Worm (Caenorhabditis elegans) whole organism, L4 larva: Measurements from ENCODE around the gene srx-20.

Source experiments
- F37D6.2 ChIP-seq: sonication (generic microtip); optimal IDR thresholded peaks from 2 replicates; lab custom pipeline; 2016; ENCODE audit warnings: mild to moderate bottlenecking, missing genetic modification characterization, missing compliant biosample characterization
- F49E8.2 ChIP-seq: sonication (generic microtip); optimal IDR thresholded peaks from 2 replicates; lab custom pipeline; 2016; ENCODE audit warnings: missing compliant biosample characterization, mild to moderate bottlenecking, missing genetic modification characterization, borderline replicate concordance
- R02D3.7 ChIP-seq: fragments of 150-350 bp; sonication (generic microtip); optimal IDR thresholded peaks from 3 replicates; lab custom pipeline; 2014; ENCODE audit warnings: missing biosample characterization, missing genetic modification characterization
- T26A8.4 ChIP-seq: fragments of 200-800 bp; sonication (Bioruptor generic); IDR thresholded peaks from 2 replicates; pipeline ENCODE4 v1.3.6; 2022; ENCODE audit warnings: missing genetic modification characterization, missing compliant biosample characterization
- Y5F2A.4 ChIP-seq: fragments of 200-800 bp; sonication (Bioruptor generic); optimal IDR thresholded peaks from 2 replicates; lab custom pipeline; 2018; ENCODE audit warnings: mild to moderate bottlenecking, missing genetic modification characterization, missing compliant biosample characterization
- aha-1 ChIP-seq: fragments of 150-350 bp; peaks from one replicate; lab custom pipeline; 2014; ENCODE audit warnings: missing biosample characterization, missing genetic modification characterization
- aly-2 ChIP-seq: sonication (generic microtip); optimal IDR thresholded peaks from 2 replicates; lab custom pipeline; 2018; ENCODE audit warnings: missing biosample characterization, missing genetic modification characterization
- ama-1 ChIP-seq: fragments of 150-350 bp; optimal IDR thresholded peaks from 2 replicates; lab custom pipeline; 2014; ENCODE audit warnings: inconsistent platforms, mixed read lengths
- arid-1 ChIP-seq: fragments of 200-800 bp; sonication (Bioruptor generic); conservative IDR thresholded peaks from 2 replicates; pipeline ENCODE4 v1.3.6; 2022; ENCODE audit warnings: missing genetic modification reagents, missing genetic modification characterization, missing compliant biosample characterization
- ceh-62 ChIP-seq: sonication (generic microtip); optimal IDR thresholded peaks from 2 replicates; lab custom pipeline; 2017; ENCODE audit warnings: missing biosample characterization, missing genetic modification characterization
- ctbp-1 ChIP-seq: fragments of 200-800 bp; sonication (Bioruptor generic); IDR thresholded peaks from 2 replicates; pipeline ENCODE4 v1.3.6; 2022; ENCODE audit warnings: missing genetic modification reagents, missing genetic modification characterization, missing compliant biosample characterization
- dmd-6 ChIP-seq: fragments of 200-800 bp; sonication (Bioruptor generic); IDR thresholded peaks from 2 replicates; pipeline ENCODE4 v1.3.6; 2022; ENCODE audit warnings: missing genetic modification reagents, missing genetic modification characterization, missing compliant biosample characterization
- dmd-8 ChIP-seq: fragments of 200-800 bp; sonication (Bioruptor generic); IDR thresholded peaks from 2 replicates; pipeline ENCODE4 v1.3.6; 2022; ENCODE audit warnings: missing genetic modification characterization, missing compliant biosample characterization
- duxl-1 ChIP-seq: sonication (generic microtip); optimal IDR thresholded peaks from 2 replicates; lab custom pipeline; 2016; ENCODE audit warnings: mild to moderate bottlenecking, missing genetic modification characterization, moderate library complexity, missing compliant biosample characterization; ENCODE audit not compliant: poor library complexity
- gei-8 ChIP-seq: fragments of 200-800 bp; sonication (Bioruptor generic); optimal IDR thresholded peaks from 2 replicates; lab custom pipeline; 2018; ENCODE audit warnings: mild to moderate bottlenecking, missing genetic modification characterization, missing compliant biosample characterization
- lin-13 ChIP-seq: fragments of 150-350 bp; optimal IDR thresholded peaks from 2 replicates; lab custom pipeline; 2014; ENCODE audit warnings: missing biosample characterization, missing genetic modification reagents, missing genetic modification characterization
- lin-29 ChIP-seq: fragments of 200-800 bp; sonication (Bioruptor generic); IDR thresholded peaks from 2 replicates; pipeline ENCODE4 v1.3.6; 2022; ENCODE audit warnings: missing genetic modification reagents, missing genetic modification characterization, missing compliant biosample characterization
- lin-38 ChIP-seq: fragments of 200-800 bp; sonication (Bioruptor generic); IDR thresholded peaks from 2 replicates; pipeline ENCODE4 v1.3.6; 2022; ENCODE audit warnings: missing genetic modification reagents, missing genetic modification characterization, missing compliant biosample characterization
- lsy-2 ChIP-seq, 2 experiments: fragments of 150-350 bp in 1 of 2; sonication (generic microtip) in 1 of 2; optimal IDR thresholded peaks; 2 replicates each; lab custom pipeline; 2014 to 2017; ENCODE audit warnings: missing biosample characterization in 2 of 2, missing genetic modification characterization in 2 of 2
- nhr-102 ChIP-seq: sonication (generic microtip); optimal IDR thresholded peaks from 2 replicates; lab custom pipeline; 2016; ENCODE audit warnings: mild to moderate bottlenecking, missing genetic modification characterization, moderate library complexity, missing compliant biosample characterization
- nhr-11 ChIP-seq: fragments of 150-350 bp; optimal IDR thresholded peaks from 2 replicates; lab custom pipeline; 2014; ENCODE audit warnings: missing biosample characterization, missing genetic modification characterization
- nhr-237 ChIP-seq: sonication (generic microtip); optimal IDR thresholded peaks from 2 replicates; lab custom pipeline; 2017; ENCODE audit warnings: missing biosample characterization, missing genetic modification characterization
- nhr-28 ChIP-seq: fragments of 150-350 bp; optimal IDR thresholded peaks from 2 replicates; lab custom pipeline; 2014; ENCODE audit warnings: missing biosample characterization, missing genetic modification characterization
- nhr-6 ChIP-seq: fragments of 150-350 bp; optimal IDR thresholded peaks from 2 replicates; lab custom pipeline; 2014; ENCODE audit warnings: missing biosample characterization, missing genetic modification characterization
- pha-4 ChIP-seq, 2 experiments: fragments of 150-350 bp in 1 of 2; fragments of 200-800 bp in 1 of 2; sonication (Bioruptor generic) in 1 of 2; IDR thresholded peaks in 1 of 2; optimal IDR thresholded peaks in 1 of 2; 2 replicates each; pipeline versions ENCODE4 v1.3.6 to Lab custom; 2014 to 2022; ENCODE audit warnings: missing genetic modification characterization in 2 of 2, missing genetic modification reagents in 2 of 2, missing biosample characterization in 1 of 2, missing compliant biosample characterization in 1 of 2
- rbr-2 ChIP-seq: sonication (generic microtip); optimal IDR thresholded peaks from 2 replicates; lab custom pipeline; 2016; ENCODE audit warnings: missing genotype, missing genetic modification characterization, missing compliant biosample characterization
- set-16 ChIP-seq: fragments of 200-800 bp; sonication (Bioruptor generic); IDR thresholded peaks from 2 replicates; pipeline ENCODE4 v1.3.6; 2022; ENCODE audit warnings: missing genetic modification reagents, missing genetic modification characterization, missing compliant biosample characterization
- snpc-1.2 ChIP-seq: fragments of 200-800 bp; sonication (Bioruptor generic); IDR thresholded peaks from 2 replicates; pipeline ENCODE4 v1.3.6; 2022; ENCODE audit warnings: missing genetic modification reagents, missing genetic modification characterization, missing compliant biosample characterization
- spr-3 ChIP-seq: fragments of 200-800 bp; sonication (Bioruptor generic); optimal IDR thresholded peaks from 2 replicates; lab custom pipeline; 2018; ENCODE audit warnings: mild to moderate bottlenecking, missing genetic modification characterization, missing compliant biosample characterization
- unc-130 ChIP-seq: sonication (generic microtip); optimal IDR thresholded peaks from 2 replicates; lab custom pipeline; 2016; ENCODE audit warnings: missing genetic modification reagents, missing genetic modification characterization, missing compliant biosample characterization
- vab-7 ChIP-seq: fragments of 200-800 bp; sonication (Bioruptor generic); IDR thresholded peaks from 2 replicates; pipeline ENCODE4 v1.3.6; 2022; ENCODE audit warnings: missing genetic modification reagents, missing genetic modification characterization, missing compliant biosample characterization
- zfp-2 ChIP-seq: sonication (generic microtip); optimal IDR thresholded peaks from 2 replicates; lab custom pipeline; 2016; ENCODE audit warnings: mild to moderate bottlenecking, missing genetic modification characterization, missing compliant biosample characterization
- zip-11 ChIP-seq: fragments of 200-800 bp; sonication (Bioruptor generic); IDR thresholded peaks from 2 replicates; pipeline ENCODE4 v1.3.6; 2022; ENCODE audit warnings: missing genetic modification characterization, missing compliant biosample characterization

srx-20 gene

DNA sequence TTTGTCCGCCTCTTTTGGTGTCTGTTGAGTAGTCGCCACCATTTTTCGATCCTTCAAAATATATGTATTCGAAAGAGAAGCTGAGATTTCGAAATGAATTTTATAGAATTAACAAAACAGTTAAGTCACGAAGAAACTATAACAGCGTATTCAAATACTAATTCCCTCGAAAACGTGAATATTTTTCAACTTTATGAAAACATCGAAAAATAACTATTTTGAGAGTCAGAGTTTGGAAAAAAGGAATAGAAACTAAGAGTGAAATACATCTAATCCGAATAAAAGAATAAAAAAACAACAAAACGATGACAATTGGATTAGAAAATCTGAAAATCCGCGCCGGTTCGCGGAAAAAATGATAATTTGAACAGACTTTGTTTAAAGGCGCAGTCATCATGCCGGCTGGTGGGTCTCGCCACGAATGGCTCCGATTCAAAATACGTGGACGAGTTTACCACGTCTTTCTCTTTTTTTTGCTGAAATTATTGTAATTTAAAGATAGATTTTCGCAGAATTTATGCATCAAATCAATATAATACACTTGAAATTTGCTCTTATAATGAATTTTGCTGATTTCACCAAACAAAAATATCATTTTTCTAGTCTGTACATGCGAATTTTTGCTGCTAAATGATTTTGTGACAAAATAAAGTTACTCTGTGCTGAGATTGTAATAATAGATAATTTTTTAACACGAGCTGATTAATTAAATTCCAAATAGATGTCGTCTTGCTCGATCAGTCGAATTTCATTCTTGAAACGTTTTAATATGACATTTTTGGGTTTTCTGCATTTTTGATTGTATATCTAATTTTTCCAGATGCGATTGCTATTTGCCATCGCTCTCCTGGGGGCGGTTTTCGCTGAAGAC lies 42.2 kb downstream of the srx-20 start, which contains the start of the genes rpn-1 and ribo-1 (continued):
- TF ChIP-seq nhr-6 (tag; lab: Kevin White, UChicago): peak; percentile 15
- no peak for TF ChIP-seq F37D6.2 (tag; lab: Kevin White, UChicago)
- no peak for TF ChIP-seq spr-3 (GFP tag; lab: Kevin White, UChicago)
- TF ChIP-seq unc-130 (GFP tag; lab: Kevin White, UChicago): peak; percentile 53
- no peak for TF ChIP-seq nhr-237 (tag; lab: Kevin White, UChicago)
- peak; percentile 88 for TF ChIP-seq aha-1 (tag; lab: Kevin White, UChicago)
- no peak for TF ChIP-seq zip-11 (GFP tag; lab: Robert Waterston, UW)
- peak in 1 of 2 experiments; percentile 64 for TF ChIP-seq lsy-2 (tag; optimal IDR thresholded peaks at IDR 0.05; lab: Kevin White, UChicago)
- TF ChIP-seq Y5F2A.4 (GFP tag; lab: Kevin White, UChicago): no peak
- no peak for TF ChIP-seq lin-13
- TF ChIP-seq R02D3.7: no peak
- TF ChIP-seq duxl-1 (tag; lab: Kevin White, UChicago): no peak
- no peak for TF ChIP-seq gei-8 (GFP tag; lab: Kevin White, UChicago)
- TF ChIP-seq dmd-8: no peak
- TF ChIP-seq snpc-1.2 (GFP tag; lab: Robert Waterston, UW): no peak
- TF ChIP-seq ceh-62 (tag; lab: Kevin White, UChicago): no peak
- no peak for TF ChIP-seq zfp-2

DNA sequence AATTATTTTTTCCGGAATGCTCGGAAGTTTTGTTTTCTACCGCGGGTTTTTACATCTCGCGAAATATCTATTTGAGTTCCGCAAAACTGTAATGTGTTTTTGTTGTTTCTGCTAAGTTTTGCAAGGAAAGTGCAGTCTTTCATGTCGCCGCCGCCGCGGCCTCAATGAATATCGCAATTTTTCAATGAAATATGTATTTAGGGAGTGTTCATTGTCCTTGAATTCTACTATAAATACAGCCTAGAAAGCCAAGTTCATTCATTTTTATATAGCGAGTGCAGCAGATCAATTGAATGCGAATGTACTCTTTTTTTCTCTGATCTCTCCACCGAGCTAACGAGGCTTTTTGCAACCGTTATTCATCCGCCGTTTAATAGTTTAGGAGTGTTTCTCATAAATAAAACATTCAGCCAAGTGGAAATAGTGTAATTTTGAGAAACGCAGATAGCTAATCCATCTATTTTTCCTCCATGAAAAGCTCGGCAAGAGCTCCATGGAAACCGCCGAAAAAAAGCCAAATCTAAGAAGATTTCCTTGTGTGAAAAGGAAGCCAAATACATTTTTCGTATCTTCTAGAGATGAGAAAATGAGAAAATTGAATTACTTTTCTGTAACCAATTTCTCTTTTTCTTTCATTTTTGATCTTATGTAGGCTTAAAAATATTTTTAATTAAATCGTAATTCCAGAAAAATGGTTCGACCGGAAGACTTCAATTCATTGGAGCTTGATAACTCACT lies 45.1 kb downstream of the srx-20 start, which contains the start of gene T22D1.3:
TSS of gene T22D1.3 (plus strand) at position 688 of the 738 bp plus-strand sequence.
- TF ChIP-seq Y5F2A.4 (GFP tag; lab: Kevin White, UChicago): peak; percentile 47
- TF ChIP-seq aly-2 (tag; lab: Kevin White, UChicago): no peak
- TF ChIP-seq lsy-2 (tag; optimal IDR thresholded peaks at IDR 0.05; lab: Kevin White, UChicago): peak in 1 of 2 experiments; percentile 15
- TF ChIP-seq lin-38 (GFP tag; lab: Robert Waterston, UW): peak; percentile 36
- no peak for TF ChIP-seq dmd-6 (GFP tag; lab: Robert Waterston, UW)
- peak; percentile 34 for TF ChIP-seq nhr-102 (tag; lab: Kevin White, UChicago)
- TF ChIP-seq lin-29 (GFP tag; lab: Robert Waterston, UW): no peak
- TF ChIP-seq nhr-11: no peak
- peak; percentile 59 for TF ChIP-seq snpc-1.2 (GFP tag; lab: Robert Waterston, UW)
- no peak for TF ChIP-seq nhr-28
- 0 out of 2 replicates have a peak, but pooled peaks have one; percentile 35 for TF ChIP-seq pha-4 (GFP tag; IDR thresholded peaks at IDR 0.05; lab: Robert Waterston, UW)
- no peak for TF ChIP-seq pha-4 (tag; optimal IDR thresholded peaks at IDR 0.05; lab: Kevin White, UChicago)
- peak; percentile 42; the same call in 1 of the 2 replicates for TF ChIP-seq T26A8.4
- TF ChIP-seq ama-1 (lab: Kevin White, UChicago): peak; percentile 28
- no peak for TF ChIP-seq rbr-2 (tag; lab: Kevin White, UChicago)

DNA sequence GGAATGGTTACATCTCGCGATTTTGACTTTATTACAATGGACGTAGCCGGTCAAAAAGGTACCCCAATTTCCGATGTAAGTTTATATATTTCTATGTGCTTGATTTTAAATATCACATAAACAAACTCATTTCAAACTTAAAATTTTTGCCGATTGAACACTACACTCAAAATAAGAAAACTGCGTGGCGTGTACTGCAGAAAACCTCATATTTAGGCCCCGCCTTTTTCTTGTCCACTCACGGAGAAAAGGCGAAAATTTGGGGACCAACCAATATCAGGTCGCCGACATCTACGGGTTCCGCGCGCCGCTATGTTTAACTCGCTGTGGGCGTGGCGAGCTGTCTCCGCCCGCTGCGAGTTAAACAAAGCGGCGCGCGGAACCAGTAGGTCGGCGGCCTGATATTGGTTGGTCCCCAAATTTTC lies 46.3 kb downstream of the srx-20 start:
- TF ChIP-seq lin-38 (GFP tag; lab: Robert Waterston, UW) (peak; percentile 56), snpc-1.2 (GFP tag; lab: Robert Waterston, UW) (peak; percentile 88), set-16 (GFP tag; lab: Robert Waterston, UW) (peak; percentile 40), vab-7 (GFP tag; lab: Robert Waterston, UW) (0 out of 2 replicates have a peak, but pooled peaks have one; percentile 31), ctbp-1 (peak; percentile 47; the same call in 1 of the 2 replicates), F49E8.2 (tag; lab: Kevin White, UChicago) (peak; percentile 21), arid-1 (0 out of 2 replicates have a peak, but pooled peaks have one; percentile 21)
